Fruit fly (Drosophila melanogaster) whole organism, embryonic: ENCODE data around the gene CG12589.

Experiments used
- CG10267 ChIP-seq: fragments of 200-800 bp; sonication (Bioruptor generic); optimal IDR thresholded peaks from 2 replicates; lab custom pipeline; 2018; ENCODE audit warnings: missing biosample characterization, mild to moderate bottlenecking, missing genetic modification characterization, moderate library complexity
- CG15601 ChIP-seq: fragments of 200-800 bp; sonication (Bioruptor generic); optimal IDR thresholded peaks from 3 replicates; lab custom pipeline; 2019; ENCODE audit warnings: missing biosample characterization, mild to moderate bottlenecking, missing genetic modification characterization, moderate library complexity
- CG18619 ChIP-seq: fragments of 200-800 bp; sonication (Bioruptor generic); optimal IDR thresholded peaks from 3 replicates; lab custom pipeline; 2017; ENCODE audit warnings: missing biosample characterization, mild to moderate bottlenecking, missing genetic modification characterization
- CG18764 ChIP-seq: fragments of 200-800 bp; sonication (Bioruptor generic); optimal IDR thresholded peaks from 3 replicates; lab custom pipeline; 2016; ENCODE audit warnings: missing biosample characterization, missing genetic modification characterization
- CG2116 ChIP-seq: fragments of 200-800 bp; sonication (Bioruptor generic); optimal IDR thresholded peaks from 3 replicates; lab custom pipeline; 2018; ENCODE audit warnings: missing biosample characterization, mild to moderate bottlenecking, missing genetic modification characterization
- CG2678 ChIP-seq: fragments of 200-800 bp; sonication (Bioruptor generic); optimal IDR thresholded peaks from 3 replicates; lab custom pipeline; 2019; ENCODE audit warnings: missing biosample characterization, mild to moderate bottlenecking, missing genetic modification characterization, moderate library complexity
- CG31441 ChIP-seq: fragments of 200-800 bp; sonication (Bioruptor generic); IDR thresholded peaks from 2 replicates; pipeline ENCODE4 v1.3.6; 2022; ENCODE audit warnings: missing biosample characterization, missing genetic modification characterization
- CG3163 ChIP-seq: fragments of 200-800 bp; sonication (Bioruptor generic); optimal IDR thresholded peaks from 3 replicates; lab custom pipeline; 2016; ENCODE audit warnings: missing biosample characterization, missing genetic modification characterization
- CG3281 ChIP-seq: fragments of 200-800 bp; sonication (Bioruptor generic); optimal IDR thresholded peaks from 3 replicates; lab custom pipeline; 2017; ENCODE audit warnings: missing biosample characterization, mild to moderate bottlenecking, missing genetic modification characterization
- CG3726 ChIP-seq: fragments of 200-800 bp; sonication (Bioruptor generic); IDR thresholded peaks from 3 replicates; pipeline ENCODE4, ENCODE4 v1.3.6; 2022; ENCODE audit warnings: missing biosample characterization, missing genetic modification characterization
- CG3995 ChIP-seq: fragments of 200-800 bp; sonication (Bioruptor generic); optimal IDR thresholded peaks from 3 replicates; lab custom pipeline; 2016; ENCODE audit warnings: missing biosample characterization, missing genetic modification characterization
- CG4282 ChIP-seq: fragments of 200-800 bp; sonication (Bioruptor generic); optimal IDR thresholded peaks from 2 replicates; lab custom pipeline; 2016; ENCODE audit warnings: missing biosample characterization, missing genetic modification characterization
- CG5245 ChIP-seq: fragments of 200-800 bp; sonication (Bioruptor generic); optimal IDR thresholded peaks from 3 replicates; lab custom pipeline; 2016; ENCODE audit warnings: missing biosample characterization, missing genetic modification characterization
- CG6689 ChIP-seq: fragments of 200-800 bp; sonication (Bioruptor generic); IDR thresholded peaks from 2 replicates; pipeline ENCODE4 v1.3.6; 2022; ENCODE audit warnings: missing biosample characterization, missing genetic modification characterization
- CG8765 ChIP-seq: fragments of 200-800 bp; sonication (Bioruptor generic); IDR thresholded peaks from 2 replicates; pipeline ENCODE4 v1.3.6; 2022; ENCODE audit warnings: missing biosample characterization, missing genetic modification characterization
- CG9437 ChIP-seq: fragments of 200-800 bp; sonication (Bioruptor generic); optimal IDR thresholded peaks from 2 replicates; lab custom pipeline; 2018; ENCODE audit warnings: missing biosample characterization, mild to moderate bottlenecking, missing genetic modification characterization
- CG9817 ChIP-seq: fragments of 200-800 bp; sonication (Bioruptor generic); optimal IDR thresholded peaks from 2 replicates; lab custom pipeline; 2018; ENCODE audit warnings: missing biosample characterization, mild to moderate bottlenecking, missing genetic modification characterization, moderate library complexity
- Dip2 ChIP-seq: fragments of 200-800 bp; sonication (Bioruptor generic); IDR thresholded peaks from 2 replicates; pipeline ENCODE4 v1.3.6; 2022; ENCODE audit warnings: missing biosample characterization, missing genetic modification characterization
- Dip3 ChIP-seq: fragments of 200-800 bp; sonication (Bioruptor generic); optimal IDR thresholded peaks from 3 replicates; lab custom pipeline; 2016; ENCODE audit warnings: missing biosample characterization, missing genetic modification characterization
- Eip74EF ChIP-seq, 2 experiments: fragments of 200-800 bp in 1 of 2; fragments of >200 bp in 1 of 2; sonication (Bioruptor generic) in 1 of 2; optimal IDR thresholded peaks; 2 replicates each; lab custom pipeline; 2017 to 2019; ENCODE audit warnings: missing biosample characterization in 2 of 2, missing genetic modification characterization in 2 of 2, mild to moderate bottlenecking in 1 of 2, moderate library complexity in 1 of 2
- H2.0 ChIP-seq: fragments of 200-800 bp; sonication (Bioruptor generic); IDR thresholded peaks from 2 replicates; pipeline ENCODE4 v1.3.6; 2022; ENCODE audit warnings: missing biosample characterization, missing genetic modification characterization
- Jarid2 ChIP-seq: fragments of 200-800 bp; sonication (Bioruptor generic); optimal IDR thresholded peaks from 3 replicates; lab custom pipeline; 2017; ENCODE audit warnings: mild to moderate bottlenecking, missing biosample characterization, missing genetic modification reagents, missing genetic modification characterization
- Mad ChIP-seq: fragments of 200-800 bp; sonication (Bioruptor generic); optimal IDR thresholded peaks from 2 replicates; lab custom pipeline; 2016; ENCODE audit warnings: missing biosample characterization, missing genetic modification characterization
- Opbp ChIP-seq: fragments of 200-800 bp; sonication (Bioruptor generic); IDR thresholded peaks from 3 replicates; pipeline ENCODE4 v1.3.6; 2022; ENCODE audit warnings: missing biosample characterization, missing genetic modification characterization; ENCODE audit not compliant: partially characterized antibody
- PHDP ChIP-seq: fragments of 200-800 bp; sonication (Bioruptor generic); optimal IDR thresholded peaks from 3 replicates; lab custom pipeline; 2018; ENCODE audit warnings: missing biosample characterization, mild to moderate bottlenecking, missing genetic modification characterization, moderate library complexity
- Pdp1 ChIP-seq, 2 experiments: fragments of 200-800 bp; sonication (Bioruptor generic); optimal IDR thresholded peaks; 3 replicates each; lab custom pipeline; 2016; ENCODE audit warnings: missing biosample characterization in 2 of 2, missing genetic modification characterization in 2 of 2, mild to moderate bottlenecking in 1 of 2, moderate library complexity in 1 of 2
- Sox100B ChIP-seq: fragments of 200-800 bp; sonication (Bioruptor generic); optimal IDR thresholded peaks from 3 replicates; lab custom pipeline; 2018; ENCODE audit warnings: missing biosample characterization, mild to moderate bottlenecking, missing genetic modification characterization
- amos ChIP-seq: fragments of 200-800 bp; sonication (Bioruptor generic); IDR thresholded peaks from 2 replicates; pipeline ENCODE4 v1.3.6; 2022; ENCODE audit warnings: missing biosample characterization, missing genetic modification characterization; ENCODE audit not compliant: partially characterized antibody
- ase ChIP-seq: fragments of 200-800 bp; sonication (Bioruptor generic); IDR thresholded peaks from 3 replicates; pipeline ENCODE4 v1.3.6; 2022; ENCODE audit warnings: missing biosample characterization, missing genetic modification characterization
- az2 ChIP-seq: fragments of 200-800 bp; sonication (Bioruptor generic); optimal IDR thresholded peaks from 3 replicates; lab custom pipeline; 2016; ENCODE audit warnings: missing biosample characterization, missing genetic modification characterization
- chinmo ChIP-seq: fragments of 200-800 bp; sonication (Bioruptor generic); IDR thresholded peaks from 4 replicates; pipeline ENCODE4 v1.3.6; 2022; ENCODE audit warnings: missing biosample characterization, missing genetic modification characterization; ENCODE audit not compliant: partially characterized antibody
- croc ChIP-seq: fragments of 200-800 bp; sonication (Bioruptor generic); conservative IDR thresholded peaks from 3 replicates; pipeline ENCODE4 v1.3.6; 2022; ENCODE audit warnings: missing biosample characterization, missing genetic modification characterization
- eve ChIP-seq, 2 experiments: fragments of >200 bp; optimal IDR thresholded peaks; 2 replicates each; lab custom pipeline; 2017; ENCODE audit warnings: missing biosample characterization in 2 of 2, missing genetic modification characterization in 2 of 2
- exex ChIP-seq: fragments of 200-800 bp; sonication (Bioruptor generic); optimal IDR thresholded peaks from 4 replicates; lab custom pipeline; 2018; ENCODE audit warnings: missing biosample characterization, mild to moderate bottlenecking, missing genetic modification characterization, moderate library complexity
- fd3F ChIP-seq: fragments of 200-800 bp; sonication (Bioruptor generic); optimal IDR thresholded peaks from 2 replicates; lab custom pipeline; 2018; ENCODE audit warnings: missing biosample characterization, mild to moderate bottlenecking, missing genetic modification characterization, moderate library complexity
- fd64A ChIP-seq: fragments of 200-800 bp; sonication (Bioruptor generic); optimal IDR thresholded peaks from 3 replicates; lab custom pipeline; 2018; ENCODE audit warnings: missing biosample characterization, mild to moderate bottlenecking, missing genetic modification characterization
- ftz-f1 ChIP-seq: fragments of 200-800 bp; sonication (Bioruptor generic); optimal IDR thresholded peaks from 2 replicates; lab custom pipeline; 2016; ENCODE audit warnings: missing biosample characterization, missing genetic modification characterization
- grau ChIP-seq: fragments of 200-800 bp; optimal IDR thresholded peaks from 3 replicates; lab custom pipeline; 2019; ENCODE audit warnings: missing biosample characterization, mild to moderate bottlenecking, missing genetic modification characterization, moderate library complexity
- her ChIP-seq: fragments of 200-800 bp; sonication (Bioruptor generic); optimal IDR thresholded peaks from 2 replicates; lab custom pipeline; 2016; ENCODE audit warnings: missing biosample characterization, missing genetic modification characterization
- ken ChIP-seq: fragments of 200-800 bp; sonication (Bioruptor generic); IDR thresholded peaks from 3 replicates; pipeline ENCODE4 v1.3.6; 2022; ENCODE audit warnings: missing biosample characterization, missing genetic modification characterization
- knrl ChIP-seq: fragments of 200-800 bp; sonication (Bioruptor generic); IDR thresholded peaks from 3 replicates; pipeline ENCODE4 v1.3.6; 2022; ENCODE audit warnings: missing biosample characterization, missing genetic modification characterization; ENCODE audit not compliant: partially characterized antibody
- lmd ChIP-seq: fragments of 200-800 bp; sonication (Bioruptor generic); IDR thresholded peaks from 2 replicates; pipeline ENCODE4 v1.3.6; 2022; ENCODE audit warnings: missing biosample characterization, missing genetic modification characterization
- lov ChIP-seq, 2 experiments: fragments of 200-800 bp in 1 of 2; fragments of >200 bp in 1 of 2; sonication (Bioruptor generic) in 1 of 2; IDR thresholded peaks in 1 of 2; optimal IDR thresholded peaks in 1 of 2; 2 replicates in 1 of 2; 3 replicates in 1 of 2; pipeline versions ENCODE4 v1.3.6 to Lab custom; 2017 to 2022; ENCODE audit warnings: missing biosample characterization in 1 of 2, missing genetic modification characterization in 1 of 2
- maf-S ChIP-seq: fragments of 200-800 bp; sonication (Bioruptor generic); optimal IDR thresholded peaks from 2 replicates; lab custom pipeline; 2016; ENCODE audit warnings: missing biosample characterization, missing genetic modification characterization
- otp ChIP-seq: fragments of 200-800 bp; sonication (Bioruptor generic); IDR thresholded peaks from 3 replicates; pipeline ENCODE4, ENCODE4 v1.3.6; 2022; ENCODE audit warnings: missing biosample characterization, missing genetic modification characterization
- slp2 ChIP-seq: fragments of 200-800 bp; sonication (Bioruptor generic); optimal IDR thresholded peaks from 2 replicates; lab custom pipeline; 2016; ENCODE audit warnings: missing biosample characterization, missing genetic modification characterization
- so ChIP-seq: fragments of 200-800 bp; sonication (Bioruptor generic); IDR thresholded peaks from 3 replicates; pipeline ENCODE4 v1.3.6; 2022; ENCODE audit warnings: missing biosample characterization, missing genetic modification characterization
- yki ChIP-seq: fragments of >200 bp; optimal IDR thresholded peaks from 3 replicates; lab custom pipeline; 2018
- zen2 ChIP-seq: fragments of 200-800 bp; sonication (Bioruptor generic); IDR thresholded peaks from 3 replicates; pipeline ENCODE4 v1.3.6; 2022; ENCODE audit warnings: missing biosample characterization, missing genetic modification characterization; ENCODE audit not compliant: partially characterized antibody

CG12589 gene

dm6 chr3R:5120461-5121214, 18.2 kb downstream of the CG12589 start (continued):
- TF ChIP-seq PHDP (no peak), CG18619 (peak; percentile 10), knrl (GFP tag; lab: Robert Waterston, UW) (no peak), Dip2 (GFP tag; lab: Robert Waterston, UW) (no peak), az2 (peak; percentile 11), CG15601 (tag; lab: Kevin White, UChicago) (no peak), Jarid2 (no peak), CG18764 (GFP tag; lab: Kevin White, UChicago) (no peak), yki (lab: Kevin White, UChicago) (no peak), CG9817 (tag; lab: Kevin White, UChicago) (peak; percentile 11), CG3281 (GFP tag; lab: Kevin White, UChicago) (peak; percentile 20), Opbp (no peak), CG31441 (GFP tag; lab: Robert Waterston, UW) (0 out of 2 replicates have a peak, but pooled peaks have one; percentile 22), Mad (GFP tag; lab: Kevin White, UChicago) (no peak), H2.0 (GFP tag; lab: Robert Waterston, UW) (no peak), CG9437 (GFP tag; lab: Kevin White, UChicago) (no peak), fd64A (GFP tag; lab: Kevin White, UChicago) (no peak), maf-S (GFP tag; lab: Kevin White, UChicago) (no peak), CG8765 (GFP tag; lab: Robert Waterston, UW) (no peak), Pdp1 (GFP tag; optimal IDR thresholded peaks at IDR 0.05; lab: Kevin White, UChicago) (no peak), CG3163 (GFP tag; lab: Kevin White, UChicago) (no peak), exex (tag; lab: Kevin White, UChicago) (no peak), otp (0 out of 3 replicates have a peak, but pooled peaks have one; percentile 17), Eip74EF (GFP tag; optimal IDR thresholded peaks at IDR 0.05; lab: Kevin White, UChicago) (no peak), CG2678 (tag; lab: Kevin White, UChicago) (peak; percentile 57), ase (GFP tag; lab: Robert Waterston, UW) (no peak), her (GFP tag; lab: Kevin White, UChicago) (no peak), ken (GFP tag; lab: Robert Waterston, UW) (no peak), CG10267 (tag; lab: Kevin White, UChicago) (peak; percentile 10), CG3726 (no peak), CG5245 (GFP tag; lab: Kevin White, UChicago) (no peak), Sox100B (GFP tag; lab: Kevin White, UChicago) (peak; percentile 11), CG4282 (GFP tag; lab: Kevin White, UChicago) (no peak), grau (peak; percentile 32), so (GFP tag; lab: Robert Waterston, UW) (no peak), Dip3 (GFP tag; lab: Kevin White, UChicago) (no peak), CG3995 (no peak), slp2 (GFP tag; lab: Kevin White, UChicago) (no peak), lov (optimal IDR thresholded peaks at IDR 0.05; lab: Kevin White, UChicago) (no peak), lov (GFP tag; IDR thresholded peaks at IDR 0.05; lab: Robert Waterston, UW) (no peak), amos (GFP tag; lab: Robert Waterston, UW) (no peak), CG2116 (GFP tag; lab: Kevin White, UChicago) (no peak), ftz-f1 (GFP tag; lab: Kevin White, UChicago) (no peak), croc (GFP tag; lab: Robert Waterston, UW) (peak; percentile 40; the same call in 1 of the 3 replicates), eve (GFP tag; optimal IDR thresholded peaks at IDR 0.05; lab: Kevin White, UChicago) (peak in 1 of 2 experiments; percentile 20), chinmo (0 out of 4 replicates have a peak, but pooled peaks have one; percentile 24), fd3F (no peak), lmd (GFP tag; lab: Robert Waterston, UW) (0 out of 2 replicates have a peak, but pooled peaks have one; percentile 11), zen2 (no peak), CG6689 (GFP tag; lab: Robert Waterston, UW) (0 out of 2 replicates have a peak, but pooled peaks have one; percentile 37)
